Fruit fly (Drosophila melanogaster) whole organism, embryonic: ENCODE data around the gene CG15014.

Experiments used
- Atf6 ChIP-seq: fragments of 200-800 bp; sonication (Bioruptor generic); IDR thresholded peaks from 2 replicates; pipeline ENCODE4 v1.3.6; 2022; ENCODE audit warnings: missing biosample characterization, missing genetic modification characterization
- BEAF-32 ChIP-seq: fragments of 200-800 bp; sonication (Bioruptor generic); optimal IDR thresholded peaks from 3 replicates; lab custom pipeline; 2017; ENCODE audit warnings: missing biosample characterization, missing genetic modification characterization, mild to moderate bottlenecking, moderate library complexity, missing genetic modification reagents
- C15 ChIP-seq: fragments of 200-800 bp; sonication (Bioruptor generic); IDR thresholded peaks from 3 replicates; pipeline ENCODE4 v1.3.6; 2022; ENCODE audit warnings: missing biosample characterization, missing genetic modification characterization
- CG10267 ChIP-seq: fragments of 200-800 bp; sonication (Bioruptor generic); optimal IDR thresholded peaks from 2 replicates; lab custom pipeline; 2018; ENCODE audit warnings: missing biosample characterization, mild to moderate bottlenecking, missing genetic modification characterization, moderate library complexity
- CG10565 ChIP-seq: fragments of 200-800 bp; sonication (Bioruptor generic); optimal IDR thresholded peaks from 3 replicates; lab custom pipeline; 2016; ENCODE audit warnings: missing biosample characterization, mild to moderate bottlenecking, missing genetic modification characterization
- CG11456 ChIP-seq: fragments of 200-800 bp; sonication (Bioruptor generic); IDR thresholded peaks from 3 replicates; pipeline ENCODE4 v1.3.6; 2022; ENCODE audit warnings: missing biosample characterization, missing genetic modification characterization
- CG11504 ChIP-seq: fragments of 200-800 bp; sonication (Bioruptor generic); optimal IDR thresholded peaks from 3 replicates; lab custom pipeline; 2019; ENCODE audit warnings: missing biosample characterization, mild to moderate bottlenecking, missing genetic modification characterization, moderate library complexity
- CG13287 ChIP-seq: fragments of 200-800 bp; sonication (Bioruptor generic); IDR thresholded peaks from 2 replicates; pipeline ENCODE4 v1.3.6; 2022; ENCODE audit warnings: missing biosample characterization, missing genetic modification characterization; ENCODE audit not compliant: partially characterized antibody
- CG13296 ChIP-seq: fragments of 200-800 bp; sonication (Bioruptor generic); optimal IDR thresholded peaks from 3 replicates; lab custom pipeline; 2018; ENCODE audit warnings: missing biosample characterization, mild to moderate bottlenecking, missing genetic modification characterization
- CG14965 ChIP-seq: fragments of 200-800 bp; sonication (Bioruptor generic); optimal IDR thresholded peaks from 2 replicates; lab custom pipeline; 2016; ENCODE audit warnings: missing biosample characterization, missing genetic modification characterization, borderline replicate concordance
- CG1529 ChIP-seq: fragments of 200-800 bp; sonication (Bioruptor generic); optimal IDR thresholded peaks from 3 replicates; lab custom pipeline; 2018; ENCODE audit warnings: missing biosample characterization, missing genetic modification characterization
- CG1603 ChIP-seq: fragments of 200-800 bp; sonication (Bioruptor generic); optimal IDR thresholded peaks from 2 replicates; lab custom pipeline; 2019; ENCODE audit warnings: missing biosample characterization, mild to moderate bottlenecking, missing genetic modification characterization, moderate library complexity
- CG17912 ChIP-seq: fragments of 200-800 bp; sonication (Bioruptor generic); optimal IDR thresholded peaks from 2 replicates; lab custom pipeline; 2018; ENCODE audit warnings: missing biosample characterization, mild to moderate bottlenecking, missing genetic modification characterization
- CG2678 ChIP-seq: fragments of 200-800 bp; sonication (Bioruptor generic); optimal IDR thresholded peaks from 3 replicates; lab custom pipeline; 2019; ENCODE audit warnings: missing biosample characterization, mild to moderate bottlenecking, missing genetic modification characterization, moderate library complexity
- CG34422 ChIP-seq: fragments of 200-800 bp; sonication (Bioruptor generic); IDR thresholded peaks from 3 replicates; pipeline ENCODE4 v1.3.6; 2022; ENCODE audit warnings: missing biosample characterization, missing genetic modification characterization
- CG4617 ChIP-seq: fragments of 200-800 bp; sonication (Bioruptor generic); optimal IDR thresholded peaks from 3 replicates; lab custom pipeline; 2016; ENCODE audit warnings: missing biosample characterization, missing genetic modification characterization, borderline replicate concordance
- CG7786 ChIP-seq: fragments of 200-800 bp; sonication (Bioruptor generic); optimal IDR thresholded peaks from 2 replicates; lab custom pipeline; 2016; ENCODE audit warnings: missing biosample characterization, missing genetic modification characterization
- CG8388 ChIP-seq: fragments of 200-800 bp; sonication (Bioruptor generic); optimal IDR thresholded peaks from 2 replicates; lab custom pipeline; 2019; ENCODE audit warnings: missing biosample characterization, mild to moderate bottlenecking, missing genetic modification characterization, moderate library complexity
- CG8478 ChIP-seq: fragments of >200 bp; optimal IDR thresholded peaks from 2 replicates; lab custom pipeline; 2018
- CG8765 ChIP-seq: fragments of 200-800 bp; sonication (Bioruptor generic); IDR thresholded peaks from 2 replicates; pipeline ENCODE4 v1.3.6; 2022; ENCODE audit warnings: missing biosample characterization, missing genetic modification characterization
- CG9215 ChIP-seq: fragments of 200-800 bp; sonication (Bioruptor generic); IDR thresholded peaks from 2 replicates; pipeline ENCODE4 v1.3.6; 2022; ENCODE audit warnings: missing biosample characterization, missing genetic modification characterization
- CG9797 ChIP-seq: fragments of 200-800 bp; sonication (Bioruptor generic); optimal IDR thresholded peaks from 3 replicates; lab custom pipeline; 2018; ENCODE audit warnings: missing biosample characterization, mild to moderate bottlenecking, missing genetic modification characterization
- Chrac-16 ChIP-seq: fragments of 200-800 bp; sonication (Bioruptor generic); optimal IDR thresholded peaks from 3 replicates; lab custom pipeline; 2016; ENCODE audit warnings: missing biosample characterization, missing genetic modification characterization
- D19B ChIP-seq: fragments of 200-800 bp; sonication (Bioruptor generic); optimal IDR thresholded peaks from 2 replicates; lab custom pipeline; 2017; ENCODE audit warnings: missing biosample characterization, mild to moderate bottlenecking, missing genetic modification characterization
- Dp ChIP-seq: fragments of 200-800 bp; sonication (Bioruptor generic); optimal IDR thresholded peaks from 2 replicates; lab custom pipeline; 2018; ENCODE audit warnings: missing biosample characterization, mild to moderate bottlenecking, missing genetic modification characterization, moderate library complexity
- Lhr ChIP-seq: fragments of 200-800 bp; sonication (Bioruptor generic); optimal IDR thresholded peaks from 3 replicates; lab custom pipeline; 2017; ENCODE audit warnings: mild to moderate bottlenecking, missing biosample characterization, missing genetic modification reagents, missing genetic modification characterization
- MBD-R2 ChIP-seq: fragments of 200-800 bp; sonication (Bioruptor generic); IDR thresholded peaks from 2 replicates; pipeline ENCODE4 v1.3.6; 2022; ENCODE audit warnings: missing biosample characterization, missing genetic modification characterization
- MESR4 ChIP-seq: fragments of 200-800 bp; sonication (Bioruptor generic); optimal IDR thresholded peaks from 2 replicates; lab custom pipeline; 2018; ENCODE audit warnings: missing biosample characterization, mild to moderate bottlenecking, missing genetic modification characterization, moderate library complexity
- Max ChIP-seq: fragments of 200-800 bp; sonication (Bioruptor generic); optimal IDR thresholded peaks from 2 replicates; lab custom pipeline; 2016; ENCODE audit warnings: missing biosample characterization, mild to moderate bottlenecking, missing genetic modification characterization
- NfI ChIP-seq: fragments of 200-800 bp; sonication (Bioruptor generic); optimal IDR thresholded peaks from 3 replicates; lab custom pipeline; 2018; ENCODE audit warnings: missing biosample characterization, mild to moderate bottlenecking, missing genetic modification characterization, moderate library complexity
- Stat92E ChIP-seq, 3 experiments: fragments of >200 bp in 2 of 3; fragments of 200-800 bp in 1 of 3; sonication (Bioruptor generic) in 1 of 3; optimal IDR thresholded peaks; 2 replicates each; lab custom pipeline; 2017 to 2019; ENCODE audit warnings: missing biosample characterization in 3 of 3, missing genetic modification characterization in 3 of 3, mild to moderate bottlenecking in 1 of 3, moderate library complexity in 1 of 3
- ash1 ChIP-seq: fragments of 200-800 bp; sonication (Bioruptor generic); optimal IDR thresholded peaks from 2 replicates; lab custom pipeline; 2018; ENCODE audit warnings: missing biosample characterization, mild to moderate bottlenecking, missing genetic modification characterization
- crp ChIP-seq, 2 experiments: fragments of 200-800 bp; sonication (Bioruptor generic); optimal IDR thresholded peaks; 2 replicates in 1 of 2; 3 replicates in 1 of 2; lab custom pipeline; 2017; ENCODE audit warnings: missing biosample characterization in 2 of 2, missing genetic modification characterization in 2 of 2, mild to moderate bottlenecking in 1 of 2, moderate library complexity in 1 of 2
- dati ChIP-seq: fragments of 200-800 bp; sonication (Bioruptor generic); IDR thresholded peaks from 2 replicates; pipeline ENCODE4 v1.3.6; 2022; ENCODE audit warnings: missing biosample characterization, missing genetic modification characterization
- dimm ChIP-seq: fragments of 200-800 bp; sonication (Bioruptor generic); IDR thresholded peaks from 2 replicates; pipeline ENCODE4 v1.3.6; 2022; ENCODE audit warnings: missing biosample characterization, missing genetic modification characterization
- dm ChIP-seq: fragments of 200-800 bp; sonication (Bioruptor generic); optimal IDR thresholded peaks from 3 replicates; lab custom pipeline; 2016; ENCODE audit warnings: missing biosample characterization, missing genetic modification characterization
- eve ChIP-seq, 2 experiments: fragments of >200 bp; optimal IDR thresholded peaks; 2 replicates each; lab custom pipeline; 2017; ENCODE audit warnings: missing biosample characterization in 2 of 2, missing genetic modification characterization in 2 of 2
- fd102C ChIP-seq: fragments of 200-800 bp; sonication (Bioruptor generic); optimal IDR thresholded peaks from 2 replicates; lab custom pipeline; 2018; ENCODE audit warnings: missing biosample characterization, mild to moderate bottlenecking, missing genetic modification characterization, moderate library complexity
- gfzf ChIP-seq: fragments of 200-800 bp; sonication (Bioruptor generic); optimal IDR thresholded peaks from 2 replicates; lab custom pipeline; 2016; ENCODE audit warnings: missing biosample characterization, mild to moderate bottlenecking, missing genetic modification characterization, moderate library complexity
- jumu ChIP-seq: fragments of 200-800 bp; sonication (Bioruptor generic); optimal IDR thresholded peaks from 3 replicates; lab custom pipeline; 2016; ENCODE audit warnings: missing biosample characterization, missing genetic modification characterization
- pzg ChIP-seq: fragments of 200-800 bp; sonication (Bioruptor generic); optimal IDR thresholded peaks from 3 replicates; lab custom pipeline; 2018; ENCODE audit warnings: missing biosample characterization, mild to moderate bottlenecking, missing genetic modification characterization, moderate library complexity
- sna ChIP-seq: fragments of 200-800 bp; sonication (Bioruptor generic); IDR thresholded peaks from 2 replicates; pipeline ENCODE4 v1.3.6; 2022; ENCODE audit warnings: missing biosample characterization, missing genetic modification characterization; ENCODE audit not compliant: partially characterized antibody
- stwl ChIP-seq: fragments of 200-800 bp; sonication (Bioruptor generic); optimal IDR thresholded peaks from 3 replicates; lab custom pipeline; 2018; ENCODE audit warnings: missing biosample characterization, mild to moderate bottlenecking, missing genetic modification characterization, moderate library complexity
- sug ChIP-seq: fragments of 200-800 bp; optimal IDR thresholded peaks from 2 replicates; lab custom pipeline; 2019; ENCODE audit warnings: missing biosample characterization, mild to moderate bottlenecking, missing genetic modification characterization, moderate library complexity
- tna ChIP-seq: fragments of 200-800 bp; sonication (Bioruptor generic); IDR thresholded peaks from 2 replicates; pipeline ENCODE4 v1.3.6; 2022; ENCODE audit warnings: missing biosample characterization, missing genetic modification characterization; ENCODE audit not compliant: partially characterized antibody
- toy ChIP-seq: fragments of 200-800 bp; sonication (Bioruptor generic); IDR thresholded peaks from 2 replicates; pipeline ENCODE4 v1.3.6; 2022; ENCODE audit warnings: missing biosample characterization, missing genetic modification characterization
- trem ChIP-seq: fragments of 200-800 bp; optimal IDR thresholded peaks from 3 replicates; lab custom pipeline; 2019; ENCODE audit warnings: missing biosample characterization, mild to moderate bottlenecking, missing genetic modification characterization, moderate library complexity
- vvl ChIP-seq: fragments of 200-800 bp; sonication (Bioruptor generic); IDR thresholded peaks from 2 replicates; pipeline ENCODE4 v1.3.6; 2022; ENCODE audit warnings: missing biosample characterization, missing genetic modification characterization
- zf30C ChIP-seq: fragments of 200-800 bp; sonication (Bioruptor generic); optimal IDR thresholded peaks from 3 replicates; lab custom pipeline; 2018; ENCODE audit warnings: missing biosample characterization, mild to moderate bottlenecking, missing genetic modification characterization

CG15014 gene

dm6 chr3L:4322032-4322617, at the start of gene CG15014:
Gene CG15014 (minus strand): TSS chr3L:4322259.
- TF ChIP-seq CG8478 (no peak), CG8388 (GFP tag; lab: Kevin White, UChicago) (no peak), CG11456 (GFP tag; lab: Robert Waterston, UW) (no peak), pzg (peak; percentile 49), NfI (GFP tag; lab: Kevin White, UChicago) (no peak), MESR4 (GFP tag; lab: Kevin White, UChicago) (peak; percentile 40), CG1603 (tag; lab: Kevin White, UChicago) (no peak), BEAF-32 (GFP tag; lab: Kevin White, UChicago) (peak; percentile 25), stwl (tag; lab: Kevin White, UChicago) (peak; percentile 92), Chrac-16 (no peak), tna (no peak), sna (no peak), CG1529 (GFP tag; lab: Kevin White, UChicago) (no peak), eve (GFP tag; optimal IDR thresholded peaks at IDR 0.05; lab: Kevin White, UChicago) (no peak), toy (GFP tag; lab: Robert Waterston, UW) (no peak), dati (GFP tag; lab: Robert Waterston, UW) (no peak), CG7786 (GFP tag; lab: Kevin White, UChicago) (no peak), CG10565 (GFP tag; lab: Kevin White, UChicago) (no peak), Stat92E (GFP tag; optimal IDR thresholded peaks at IDR 0.05; lab: Kevin White, UChicago) (peak in 1 of 3 experiments; percentile 14), CG10267 (peak; percentile 34), Max (no peak), CG2678 (tag; lab: Kevin White, UChicago) (no peak), Lhr (peak; percentile 6), CG13296 (GFP tag; lab: Kevin White, UChicago) (no peak), CG8765 (GFP tag; lab: Robert Waterston, UW) (no peak), CG9215 (GFP tag; lab: Robert Waterston, UW) (no peak), CG14965 (GFP tag; lab: Kevin White, UChicago) (no peak), CG4617 (peak; percentile 43), sug (no peak), vvl (no peak), jumu (GFP tag; lab: Kevin White, UChicago) (no peak), crp (GFP tag; optimal IDR thresholded peaks at IDR 0.05; lab: Kevin White, UChicago) (peak in 1 of 2 experiments; percentile 42), ash1 (GFP tag; lab: Kevin White, UChicago) (no peak), trem (tag; lab: Kevin White, UChicago) (peak; percentile 29), CG17912 (no peak), C15 (GFP tag; lab: Robert Waterston, UW) (no peak), dm (GFP tag; lab: Kevin White, UChicago) (peak; percentile 43), Atf6 (no peak), CG34422 (GFP tag; lab: Robert Waterston, UW) (peak; percentile 16; the same call in 1 of the 3 replicates), fd102C (GFP tag; lab: Kevin White, UChicago) (no peak), dimm (GFP tag; lab: Robert Waterston, UW) (no peak), CG11504 (tag; lab: Kevin White, UChicago) (no peak), CG9797 (GFP tag; lab: Kevin White, UChicago) (peak; percentile 70), gfzf (GFP tag; lab: Kevin White, UChicago) (peak; percentile 85), CG13287 (GFP tag; lab: Robert Waterston, UW) (peak; percentile 29; the same call in 1 of the 2 replicates), MBD-R2 (GFP tag; lab: Robert Waterston, UW) (peak; percentile 68), zf30C (no peak), Dp (GFP tag; lab: Kevin White, UChicago) (peak; percentile 29), D19B (GFP tag; lab: Kevin White, UChicago) (no peak)
